Worm (Caenorhabditis elegans) whole organism, L3 larva: Measurements from ENCODE around the gene col-169.

Source experiments
- R02D3.7 ChIP-seq: fragments of 150-350 bp; optimal IDR thresholded peaks from 2 replicates; lab custom pipeline; 2014; ENCODE audit warnings: missing biosample characterization, missing genetic modification characterization
- aly-2 ChIP-seq: fragments of 150-350 bp; optimal IDR thresholded peaks from 2 replicates; lab custom pipeline; 2014; ENCODE audit warnings: missing biosample characterization, missing genetic modification characterization
- ama-1 ChIP-seq: fragments of 150-350 bp; optimal IDR thresholded peaks from 2 replicates; lab custom pipeline; 2018
- ceh-16 ChIP-seq: sonication (generic microtip); optimal IDR thresholded peaks from 2 replicates; lab custom pipeline; 2017; ENCODE audit warnings: missing biosample characterization, missing genetic modification characterization
- ceh-82 ChIP-seq: fragments of 150-350 bp; optimal IDR thresholded peaks from 2 replicates; lab custom pipeline; 2014; ENCODE audit warnings: missing biosample characterization, missing genetic modification characterization
- daf-12 ChIP-seq: fragments of 150-350 bp; optimal IDR thresholded peaks from 2 replicates; lab custom pipeline; 2014; ENCODE audit warnings: missing biosample characterization, missing genetic modification reagents, missing genetic modification characterization
- egl-5 ChIP-seq: fragments of 150-350 bp; optimal IDR thresholded peaks from 2 replicates; lab custom pipeline; 2017; ENCODE audit warnings: missing biosample characterization, missing genetic modification reagents, missing genetic modification characterization, inconsistent platforms
- elt-1 ChIP-seq: fragments of 150-350 bp; optimal IDR thresholded peaks from 2 replicates; lab custom pipeline; 2014; ENCODE audit warnings: missing biosample characterization, missing genetic modification characterization
- elt-2 ChIP-seq: sonication (generic microtip); optimal IDR thresholded peaks from 2 replicates; lab custom pipeline; 2016; ENCODE audit warnings: missing genetic modification reagents, mild to moderate bottlenecking, missing genetic modification characterization, missing compliant biosample characterization
- elt-3 ChIP-seq, 3 experiments: fragments of 150-350 bp in 1 of 3; sonication (generic microtip) in 2 of 3; optimal IDR thresholded peaks; 2 replicates in 2 of 3; 4 replicates in 1 of 3; lab custom pipeline; 2014 to 2017; ENCODE audit warnings: missing biosample characterization in 3 of 3, missing genetic modification characterization in 3 of 3
- eor-1 ChIP-seq, 2 experiments: fragments of 150-350 bp; optimal IDR thresholded peaks; 2 replicates each; lab custom pipeline; 2014 to 2018; ENCODE audit warnings: missing biosample characterization in 2 of 2, missing genetic modification characterization in 2 of 2
- fkh-10 ChIP-seq: sonication (generic microtip); optimal IDR thresholded peaks from 2 replicates; lab custom pipeline; 2017; ENCODE audit warnings: missing biosample characterization, missing genetic modification reagents, missing genetic modification characterization
- fkh-2 ChIP-seq: fragments of 150-350 bp; optimal IDR thresholded peaks from 2 replicates; lab custom pipeline; 2014; ENCODE audit warnings: missing biosample characterization, missing genetic modification reagents, missing genetic modification characterization
- fos-1 ChIP-seq: fragments of 150-350 bp; optimal IDR thresholded peaks from 2 replicates; lab custom pipeline; 2014; ENCODE audit warnings: missing biosample characterization, missing genetic modification characterization
- hmg-11 ChIP-seq: sonication (generic microtip); optimal IDR thresholded peaks from 2 replicates; lab custom pipeline; 2016; ENCODE audit warnings: missing genetic modification characterization, missing compliant biosample characterization
- jun-1 ChIP-seq: fragments of 150-350 bp; optimal IDR thresholded peaks from 2 replicates; lab custom pipeline; 2014; ENCODE audit warnings: missing biosample characterization, missing genetic modification reagents, missing genetic modification characterization
- lin-15B ChIP-seq: fragments of 150-350 bp; optimal IDR thresholded peaks from 2 replicates; lab custom pipeline; 2014; ENCODE audit warnings: missing biosample characterization, missing genetic modification characterization
- lin-39 ChIP-seq: fragments of 150-350 bp; optimal IDR thresholded peaks from 2 replicates; lab custom pipeline; 2018; ENCODE audit warnings: missing biosample characterization, missing genetic modification reagents, missing genetic modification characterization
- lsy-12 ChIP-seq: sonication (generic microtip); optimal IDR thresholded peaks from 2 replicates; lab custom pipeline; 2016; ENCODE audit warnings: mild to moderate bottlenecking, missing genetic modification characterization, missing compliant biosample characterization
- mdl-1 ChIP-seq: fragments of 150-350 bp; optimal IDR thresholded peaks from 2 replicates; lab custom pipeline; 2014; ENCODE audit warnings: missing biosample characterization, missing genetic modification characterization
- nfya-1 ChIP-seq: sonication (generic microtip); optimal IDR thresholded peaks from 2 replicates; lab custom pipeline; 2017; ENCODE audit warnings: missing genetic modification characterization, mild to moderate bottlenecking, missing compliant biosample characterization, antibody characterized with exemption, moderate library complexity; ENCODE audit not compliant: insufficient read depth
- nhr-12 ChIP-seq: fragments of 150-350 bp; optimal IDR thresholded peaks from 2 replicates; lab custom pipeline; 2014; ENCODE audit warnings: missing biosample characterization, missing genetic modification characterization
- nhr-23 ChIP-seq: fragments of 150-350 bp; optimal IDR thresholded peaks from 2 replicates; lab custom pipeline; 2014; ENCODE audit warnings: missing biosample characterization, missing genetic modification reagents, missing genetic modification characterization
- nhr-237 ChIP-seq: fragments of 150-350 bp; optimal IDR thresholded peaks from 2 replicates; lab custom pipeline; 2014; ENCODE audit warnings: missing biosample characterization, missing genetic modification characterization
- nhr-28 ChIP-seq: fragments of 150-350 bp; optimal IDR thresholded peaks from 2 replicates; lab custom pipeline; 2014; ENCODE audit warnings: missing biosample characterization, missing genetic modification characterization
- nhr-43 ChIP-seq: sonication (generic microtip); optimal IDR thresholded peaks from 2 replicates; lab custom pipeline; 2016; ENCODE audit warnings: mild to moderate bottlenecking, missing genetic modification characterization, missing compliant biosample characterization; ENCODE audit not compliant: poor library complexity, severe bottlenecking
- nhr-67 ChIP-seq: fragments of 150-350 bp; optimal IDR thresholded peaks from 2 replicates; lab custom pipeline; 2014; ENCODE audit warnings: missing biosample characterization, missing genetic modification characterization
- nhr-76 ChIP-seq: fragments of 150-350 bp; sonication (generic microtip); optimal IDR thresholded peaks from 5 replicates; lab custom pipeline; 2014; ENCODE audit warnings: missing biosample characterization, missing genetic modification characterization
- nhr-77 ChIP-seq: fragments of 150-350 bp; optimal IDR thresholded peaks from 2 replicates; lab custom pipeline; 2014; ENCODE audit warnings: missing biosample characterization, missing genetic modification characterization
- pqm-1 ChIP-seq: fragments of 150-350 bp; optimal IDR thresholded peaks from 2 replicates; lab custom pipeline; 2017; ENCODE audit warnings: missing biosample characterization, missing genetic modification characterization, inconsistent platforms
- skn-1 ChIP-seq: fragments of 150-350 bp; optimal IDR thresholded peaks from 2 replicates; lab custom pipeline; 2014; ENCODE audit warnings: missing biosample characterization, missing genetic modification characterization
- snpc-4 ChIP-seq: fragments of 150-350 bp; optimal IDR thresholded peaks from 2 replicates; lab custom pipeline; 2014; ENCODE audit warnings: missing biosample characterization, missing genetic modification characterization
- tbx-2 ChIP-seq: sonication (generic microtip); optimal IDR thresholded peaks from 2 replicates; lab custom pipeline; 2016; ENCODE audit warnings: mild to moderate bottlenecking, missing genetic modification characterization, missing compliant biosample characterization
- unc-39 ChIP-seq: sonication (generic microtip); optimal IDR thresholded peaks from 4 replicates; lab custom pipeline; 2017; ENCODE audit warnings: missing biosample characterization, missing genetic modification characterization
- zag-1 ChIP-seq: fragments of 150-350 bp; optimal IDR thresholded peaks from 2 replicates; lab custom pipeline; 2014; ENCODE audit warnings: missing biosample characterization, missing genetic modification characterization
- ztf-11 ChIP-seq: fragments of 150-350 bp; optimal IDR thresholded peaks from 2 replicates; lab custom pipeline; 2014; ENCODE audit warnings: missing biosample characterization, missing genetic modification characterization

Gene col-169

DNA sequence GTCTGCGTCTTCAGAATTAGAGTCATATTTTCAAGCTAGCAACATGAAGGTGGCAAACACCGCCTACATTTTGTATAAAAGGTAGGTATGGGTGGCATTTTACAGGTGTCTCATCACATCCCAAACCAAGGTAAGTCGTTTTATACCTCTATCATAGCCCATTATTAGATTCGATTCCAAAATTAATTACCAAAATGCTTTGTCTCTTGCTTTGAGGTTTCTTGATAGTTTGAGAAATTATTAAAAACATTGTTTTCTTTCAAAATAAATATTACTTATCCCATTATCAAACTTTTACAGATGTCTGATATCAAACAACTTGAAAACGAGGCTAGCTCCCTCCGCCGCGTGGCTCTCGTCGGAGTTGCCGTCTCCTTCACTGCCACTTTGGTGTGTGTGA is 2.9 kb upstream of the col-169 start, which contains the start of gene col-168:
Gene col-168 (plus strand): TSS at position 301 of the 400 bp plus-strand sequence.
- TF ChIP-seq aly-2 (no peak), nfya-1 (no peak), ceh-82 (no peak), lin-15B (tag; lab: Kevin White, UChicago) (no peak), nhr-77 (tag; lab: Kevin White, UChicago) (no peak), eor-1 (tag; optimal IDR thresholded peaks at IDR 0.05; lab: Kevin White, UChicago) (no peak), unc-39 (no peak), ama-1 (lab: Kevin White, UChicago) (no peak)

DNA sequence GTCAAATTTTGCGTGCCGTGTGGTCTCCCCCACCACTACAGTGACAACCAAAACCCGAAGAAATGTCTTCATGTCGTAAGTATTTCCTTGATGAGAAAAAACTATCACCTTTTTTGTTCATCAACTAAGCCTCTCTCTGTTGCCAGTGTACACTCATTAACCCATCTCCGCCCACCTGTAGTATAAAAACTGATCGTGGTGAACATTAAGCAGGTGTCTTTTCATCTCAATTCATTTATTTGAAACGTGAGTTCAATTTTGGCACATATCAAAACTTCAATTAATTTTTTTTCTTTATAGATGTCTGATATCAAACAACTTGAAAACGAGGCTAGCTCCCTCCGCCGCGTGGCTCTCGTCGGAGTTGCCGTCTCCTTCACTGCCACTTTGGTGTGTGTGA is 2.4 kb downstream of the col-169 start, which contains the start of gene col-170:
Gene col-170 (plus strand): TSS at position 301 of the 400 bp plus-strand sequence.
- TF ChIP-seq nhr-23 (tag; lab: Kevin White, UChicago) (no peak), nhr-76 (tag; lab: Kevin White, UChicago) (no peak), pqm-1 (tag; lab: Kevin White, UChicago) (no peak), skn-1 (tag; lab: Kevin White, UChicago) (no peak), hmg-11 (tag; lab: Kevin White, UChicago) (no peak), eor-1 (tag; optimal IDR thresholded peaks at IDR 0.05; lab: Kevin White, UChicago) (no peak), nhr-43 (tag; lab: Kevin White, UChicago) (no peak), nhr-67 (tag; lab: Kevin White, UChicago) (no peak), lin-15B (tag; lab: Kevin White, UChicago) (no peak), jun-1 (tag; lab: Kevin White, UChicago) (no peak), nhr-12 (tag; lab: Kevin White, UChicago) (no peak), tbx-2 (tag; lab: Kevin White, UChicago) (no peak), fkh-2 (tag; lab: Kevin White, UChicago) (no peak), egl-5 (tag; lab: Kevin White, UChicago) (no peak), elt-2 (tag; lab: Kevin White, UChicago) (no peak), lin-39 (tag; lab: Kevin White, UChicago) (no peak), zag-1 (tag; lab: Kevin White, UChicago) (no peak)

DNA sequence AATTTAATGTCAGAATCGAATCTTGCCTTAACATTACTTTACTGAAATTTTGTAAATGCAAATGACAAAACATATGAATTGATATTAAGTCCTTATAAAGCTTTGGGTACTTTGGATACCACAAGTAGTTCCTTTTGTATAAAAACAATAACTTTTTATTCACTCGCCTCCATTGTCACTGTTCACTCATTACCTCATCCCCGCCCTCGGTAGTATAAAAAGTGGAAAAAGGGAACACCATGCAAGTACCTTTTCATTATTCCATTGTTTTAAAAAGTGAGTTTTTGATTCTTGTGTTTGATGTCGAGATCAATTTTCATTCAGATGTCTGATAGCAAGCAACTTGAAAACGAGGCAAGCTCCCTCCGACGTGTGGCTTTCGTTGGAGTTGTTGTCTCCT is 5.0 kb downstream of the col-169 start, which contains the start of gene col-171:
Gene col-171 (plus strand): TSS at position 301 of the 400 bp plus-strand sequence.
- TF ChIP-seq snpc-4 (tag; lab: Kevin White, UChicago), result no peak
- no peak for TF ChIP-seq nhr-67 (tag; lab: Kevin White, UChicago)
- no peak for TF ChIP-seq lsy-12 (tag; lab: Kevin White, UChicago)
- TF ChIP-seq zag-1 (tag; lab: Kevin White, UChicago), result no peak

DNA sequence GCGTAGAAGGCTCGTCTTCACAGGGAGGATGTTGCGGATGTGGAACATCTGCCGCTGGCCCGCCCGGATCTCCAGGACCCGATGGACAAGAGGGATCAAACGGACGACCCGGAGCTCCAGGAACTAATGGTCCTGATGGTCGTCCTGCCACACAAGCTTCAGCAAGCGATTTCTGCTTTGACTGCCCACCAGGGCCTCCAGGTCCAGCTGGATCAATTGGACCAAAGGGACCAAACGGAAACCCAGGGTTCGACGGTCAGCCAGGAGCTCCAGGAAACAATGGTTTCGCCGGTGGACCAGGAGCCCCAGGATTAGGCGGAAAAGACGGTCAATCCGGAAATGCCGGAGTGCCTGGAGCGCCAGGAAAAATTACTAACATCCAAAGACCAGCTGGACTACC is 5.6 kb downstream of the col-169 start:
- no peak for TF ChIP-seq ceh-16 (tag; lab: Kevin White, UChicago)
- TF ChIP-seq lsy-12 (tag; lab: Kevin White, UChicago), result no peak
- no peak for TF ChIP-seq R02D3.7 (tag; lab: Kevin White, UChicago)
- TF ChIP-seq nhr-76 (tag; lab: Kevin White, UChicago), result no peak
- no peak for TF ChIP-seq fkh-2 (tag; lab: Kevin White, UChicago)
- TF ChIP-seq nhr-23 (tag; lab: Kevin White, UChicago), result no peak
- TF ChIP-seq lin-39 (tag; lab: Kevin White, UChicago), result no peak
- no peak for TF ChIP-seq nhr-237 (tag; lab: Kevin White, UChicago)
- TF ChIP-seq eor-1 (tag; optimal IDR thresholded peaks at IDR 0.05; lab: Kevin White, UChicago), result no peak
- no peak for TF ChIP-seq fkh-10
- TF ChIP-seq elt-2 (tag; lab: Kevin White, UChicago), result no peak
- no peak for TF ChIP-seq tbx-2 (tag; lab: Kevin White, UChicago)
- no peak for TF ChIP-seq mdl-1
- no peak for TF ChIP-seq fos-1
- no peak for TF ChIP-seq daf-12 (tag; lab: Kevin White, UChicago)
- TF ChIP-seq elt-1 (tag; lab: Kevin White, UChicago), result no peak
- no peak for TF ChIP-seq nhr-28 (tag; lab: Kevin White, UChicago)
- TF ChIP-seq elt-3 (tag; optimal IDR thresholded peaks at IDR 0.05; lab: Kevin White, UChicago), result no peak
- TF ChIP-seq ztf-11 (tag; lab: Kevin White, UChicago), result no peak
